Fruit fly (Drosophila melanogaster) whole organism, embryonic: ENCODE results near the gene CG6028.

Experiments used
- Bteb2 ChIP-seq: fragments of 200-800 bp; sonication (Bioruptor generic); optimal IDR thresholded peaks from 2 replicates; lab custom pipeline; 2016; ENCODE audit warnings: missing biosample characterization, missing genetic modification characterization
- CG10274 ChIP-seq: fragments of 200-800 bp; sonication (Bioruptor generic); optimal IDR thresholded peaks from 3 replicates; lab custom pipeline; 2017; ENCODE audit warnings: missing biosample characterization, mild to moderate bottlenecking, missing genetic modification characterization
- CG10431 ChIP-seq: fragments of 200-800 bp; sonication (Bioruptor generic); optimal IDR thresholded peaks from 3 replicates; lab custom pipeline; 2018; ENCODE audit warnings: missing biosample characterization, mild to moderate bottlenecking, missing genetic modification characterization
- CG13296 ChIP-seq: fragments of 200-800 bp; sonication (Bioruptor generic); optimal IDR thresholded peaks from 3 replicates; lab custom pipeline; 2018; ENCODE audit warnings: missing biosample characterization, mild to moderate bottlenecking, missing genetic modification characterization
- CG14667 ChIP-seq: fragments of 200-800 bp; sonication (Bioruptor generic); IDR thresholded peaks from 2 replicates; pipeline ENCODE4 v1.3.6; 2022; ENCODE audit warnings: missing biosample characterization, missing genetic modification characterization
- CG15073 ChIP-seq: fragments of 200-800 bp; sonication (Bioruptor generic); optimal IDR thresholded peaks from 2 replicates; lab custom pipeline; 2016; ENCODE audit warnings: missing biosample characterization, missing genetic modification characterization
- CG17359 ChIP-seq: fragments of 200-800 bp; sonication (Bioruptor generic); optimal IDR thresholded peaks from 3 replicates; lab custom pipeline; 2018; ENCODE audit warnings: missing biosample characterization, mild to moderate bottlenecking, missing genetic modification characterization, moderate library complexity
- CG18764 ChIP-seq: fragments of 200-800 bp; sonication (Bioruptor generic); optimal IDR thresholded peaks from 3 replicates; lab custom pipeline; 2016; ENCODE audit warnings: missing biosample characterization, missing genetic modification characterization
- CG2199 ChIP-seq: fragments of 200-800 bp; sonication (Bioruptor generic); IDR thresholded peaks from 3 replicates; pipeline ENCODE4 v1.3.6; 2022; ENCODE audit warnings: missing biosample characterization, missing genetic modification characterization
- CG2202 ChIP-seq: fragments of 200-800 bp; sonication (Bioruptor generic); optimal IDR thresholded peaks from 2 replicates; lab custom pipeline; 2018; ENCODE audit warnings: missing biosample characterization, mild to moderate bottlenecking, missing genetic modification characterization
- CG2889 ChIP-seq: fragments of 200-800 bp; sonication (Bioruptor generic); IDR thresholded peaks from 3 replicates; pipeline ENCODE4 v1.3.6; 2022; ENCODE audit warnings: missing biosample characterization, missing genetic modification characterization
- CG3847 ChIP-seq: fragments of 200-800 bp; sonication (Bioruptor generic); IDR thresholded peaks from 2 replicates; pipeline ENCODE4 v1.3.6; 2022; ENCODE audit warnings: missing biosample characterization, missing genetic modification characterization
- CG6175 ChIP-seq: fragments of 200-800 bp; sonication (Bioruptor generic); IDR thresholded peaks from 3 replicates; pipeline ENCODE4 v1.3.6; 2022; ENCODE audit warnings: missing biosample characterization, missing genetic modification characterization
- CG9437 ChIP-seq: fragments of 200-800 bp; sonication (Bioruptor generic); optimal IDR thresholded peaks from 2 replicates; lab custom pipeline; 2018; ENCODE audit warnings: missing biosample characterization, mild to moderate bottlenecking, missing genetic modification characterization
- CG9817 ChIP-seq: fragments of 200-800 bp; sonication (Bioruptor generic); optimal IDR thresholded peaks from 2 replicates; lab custom pipeline; 2018; ENCODE audit warnings: missing biosample characterization, mild to moderate bottlenecking, missing genetic modification characterization, moderate library complexity
- CG9932 ChIP-seq: fragments of 200-800 bp; sonication (Bioruptor generic); IDR thresholded peaks from 2 replicates; pipeline ENCODE4 v1.3.6; 2022; ENCODE audit warnings: missing biosample characterization, missing genetic modification characterization
- CoRest ChIP-seq: fragments of 200-800 bp; sonication (Bioruptor generic); optimal IDR thresholded peaks from 3 replicates; lab custom pipeline; 2018; ENCODE audit warnings: missing biosample characterization, mild to moderate bottlenecking, missing genetic modification characterization, moderate library complexity
- E2f1 ChIP-seq: fragments of 200-800 bp; sonication (Bioruptor generic); IDR thresholded peaks from 2 replicates; pipeline ENCODE4 v1.3.6; 2022; ENCODE audit warnings: missing biosample characterization, missing genetic modification characterization
- HLHmδ ChIP-seq: fragments of 200-800 bp; sonication (Bioruptor generic); optimal IDR thresholded peaks from 2 replicates; lab custom pipeline; 2018; ENCODE audit warnings: missing biosample characterization, mild to moderate bottlenecking, missing genetic modification characterization, moderate library complexity
- HmgZ ChIP-seq: fragments of 200-800 bp; sonication (Bioruptor generic); optimal IDR thresholded peaks from 2 replicates; lab custom pipeline; 2018; ENCODE audit warnings: missing biosample characterization, mild to moderate bottlenecking, missing genetic modification characterization
- Lpt ChIP-seq: fragments of >200 bp; optimal IDR thresholded peaks from 2 replicates; lab custom pipeline; 2018; ENCODE audit warnings: missing biosample characterization, missing genetic modification characterization
- Meics ChIP-seq: fragments of 200-800 bp; sonication (Bioruptor generic); optimal IDR thresholded peaks from 2 replicates; lab custom pipeline; 2017; ENCODE audit warnings: missing biosample characterization, mild to moderate bottlenecking, missing genetic modification characterization
- Neu2 ChIP-seq: fragments of 200-800 bp; sonication (Bioruptor generic); optimal IDR thresholded peaks from 3 replicates; lab custom pipeline; 2016; ENCODE audit warnings: missing biosample characterization, missing genetic modification characterization, borderline replicate concordance
- Rx ChIP-seq: fragments of 200-800 bp; sonication (Bioruptor generic); IDR thresholded peaks from 2 replicates; pipeline ENCODE4 v1.3.6; 2022; ENCODE audit warnings: missing biosample characterization, missing genetic modification characterization
- Tbp ChIP-seq: fragments of >200 bp; optimal IDR thresholded peaks from 2 replicates; lab custom pipeline; 2018; ENCODE audit warnings: missing biosample characterization, missing genetic modification characterization
- Xrp1 ChIP-seq: fragments of 200-800 bp; sonication (Bioruptor generic); IDR thresholded peaks from 2 replicates; pipeline ENCODE4 v1.3.6; 2022; ENCODE audit warnings: missing biosample characterization, missing genetic modification characterization
- abd-A ChIP-seq: fragments of 200-800 bp; sonication (Bioruptor generic); optimal IDR thresholded peaks from 3 replicates; lab custom pipeline; 2019; ENCODE audit warnings: missing biosample characterization, mild to moderate bottlenecking, missing genetic modification characterization, moderate library complexity
- bab2 ChIP-seq: fragments of 200-800 bp; sonication (Bioruptor generic); optimal IDR thresholded peaks from 2 replicates; lab custom pipeline; 2016; ENCODE audit warnings: missing biosample characterization, missing genetic modification characterization
- bbx ChIP-seq: fragments of 200-800 bp; sonication (Bioruptor generic); IDR thresholded peaks from 2 replicates; pipeline ENCODE4 v1.3.6; 2022; ENCODE audit warnings: missing biosample characterization, missing genetic modification characterization; ENCODE audit not compliant: partially characterized antibody
- btn ChIP-seq: fragments of 200-800 bp; sonication (Bioruptor generic); optimal IDR thresholded peaks from 2 replicates; lab custom pipeline; 2016; ENCODE audit warnings: missing biosample characterization, missing genetic modification characterization
- cad ChIP-seq: fragments of >200 bp; optimal IDR thresholded peaks from 2 replicates; lab custom pipeline; 2017; ENCODE audit warnings: missing biosample characterization, missing genetic modification characterization
- ci ChIP-seq: fragments of 200-800 bp; sonication (Bioruptor generic); IDR thresholded peaks from 3 replicates; pipeline ENCODE4 v1.3.6; 2022; ENCODE audit warnings: missing biosample characterization, missing genetic modification characterization
- crc ChIP-seq: fragments of 200-800 bp; sonication (Bioruptor generic); optimal IDR thresholded peaks from 2 replicates; lab custom pipeline; 2016; ENCODE audit warnings: missing biosample characterization, missing genetic modification characterization
- cwo ChIP-seq: fragments of 200-800 bp; sonication (Bioruptor generic); optimal IDR thresholded peaks from 3 replicates; lab custom pipeline; 2017; ENCODE audit warnings: missing biosample characterization, missing genetic modification characterization, mild to moderate bottlenecking, moderate library complexity, missing genetic modification reagents
- dimm ChIP-seq: fragments of 200-800 bp; sonication (Bioruptor generic); IDR thresholded peaks from 2 replicates; pipeline ENCODE4 v1.3.6; 2022; ENCODE audit warnings: missing biosample characterization, missing genetic modification characterization
- dm ChIP-seq: fragments of 200-800 bp; sonication (Bioruptor generic); optimal IDR thresholded peaks from 3 replicates; lab custom pipeline; 2016; ENCODE audit warnings: missing biosample characterization, missing genetic modification characterization
- dysf ChIP-seq: fragments of 200-800 bp; sonication (Bioruptor generic); IDR thresholded peaks from 3 replicates; pipeline ENCODE4 v1.3.6; 2022; ENCODE audit warnings: missing biosample characterization, missing genetic modification characterization
- emc ChIP-seq: fragments of 200-800 bp; sonication (Bioruptor generic); optimal IDR thresholded peaks from 2 replicates; lab custom pipeline; 2016; ENCODE audit warnings: missing biosample characterization, missing genetic modification characterization
- ems ChIP-seq: fragments of 200-800 bp; sonication (Bioruptor generic); optimal IDR thresholded peaks from 3 replicates; lab custom pipeline; 2016; ENCODE audit warnings: missing biosample characterization, missing genetic modification characterization
- en ChIP-seq: fragments of 200-800 bp; sonication (Bioruptor generic); optimal IDR thresholded peaks from 2 replicates; lab custom pipeline; 2016; ENCODE audit warnings: missing biosample characterization, missing genetic modification characterization
- fru ChIP-seq: fragments of >200 bp; optimal IDR thresholded peaks from 2 replicates; lab custom pipeline; 2017
- gfzf ChIP-seq: fragments of 200-800 bp; sonication (Bioruptor generic); optimal IDR thresholded peaks from 2 replicates; lab custom pipeline; 2016; ENCODE audit warnings: missing biosample characterization, mild to moderate bottlenecking, missing genetic modification characterization, moderate library complexity
- gt ChIP-seq: fragments of 200-800 bp; sonication (Bioruptor generic); IDR thresholded peaks from 2 replicates; pipeline ENCODE4 v1.3.6; 2022; ENCODE audit warnings: missing biosample characterization, missing genetic modification characterization
- kah ChIP-seq: fragments of 200-800 bp; sonication (Bioruptor generic); optimal IDR thresholded peaks from 2 replicates; lab custom pipeline; 2018; ENCODE audit warnings: missing biosample characterization, mild to moderate bottlenecking, missing genetic modification characterization
- lilli ChIP-seq: fragments of 200-800 bp; sonication (Bioruptor generic); optimal IDR thresholded peaks from 3 replicates; lab custom pipeline; 2016; ENCODE audit warnings: missing biosample characterization, missing genetic modification characterization
- maf-S ChIP-seq: fragments of 200-800 bp; sonication (Bioruptor generic); optimal IDR thresholded peaks from 2 replicates; lab custom pipeline; 2016; ENCODE audit warnings: missing biosample characterization, missing genetic modification characterization
- mld ChIP-seq: fragments of 200-800 bp; sonication (Bioruptor generic); IDR thresholded peaks from 3 replicates; pipeline ENCODE4 v1.3.6; 2022; ENCODE audit warnings: missing biosample characterization, missing genetic modification characterization; ENCODE audit not compliant: partially characterized antibody
- nom ChIP-seq: fragments of 200-800 bp; sonication (Bioruptor generic); optimal IDR thresholded peaks from 2 replicates; lab custom pipeline; 2017; ENCODE audit warnings: missing biosample characterization, missing genetic modification characterization, mild to moderate bottlenecking, moderate library complexity, missing genetic modification reagents
- pnt ChIP-seq: fragments of 200-800 bp; sonication (Bioruptor generic); optimal IDR thresholded peaks from 3 replicates; lab custom pipeline; 2016; ENCODE audit warnings: missing biosample characterization, missing genetic modification characterization
- sens-2 ChIP-seq: fragments of 200-800 bp; sonication (Bioruptor generic); IDR thresholded peaks from 2 replicates; pipeline ENCODE4 v1.3.6; 2022; ENCODE audit warnings: missing biosample characterization, missing genetic modification characterization
- tna ChIP-seq: fragments of 200-800 bp; sonication (Bioruptor generic); IDR thresholded peaks from 2 replicates; pipeline ENCODE4 v1.3.6; 2022; ENCODE audit warnings: missing biosample characterization, missing genetic modification characterization; ENCODE audit not compliant: partially characterized antibody
- wek ChIP-seq: fragments of 200-800 bp; sonication (Bioruptor generic); optimal IDR thresholded peaks from 3 replicates; lab custom pipeline; 2018; ENCODE audit warnings: missing biosample characterization, mild to moderate bottlenecking, missing genetic modification characterization, moderate library complexity

The CG6028 gene

dm6 chr3R:22023041-22023626 is 2.2 kb downstream of the CG6028 start, which contains the start of the genes Mitofilin and mRpL35 (continued):
- TF ChIP-seq CG17359, result no peak
- no peak for TF ChIP-seq en (GFP tag; lab: Kevin White, UChicago)
- TF ChIP-seq mld, result no peak
- TF ChIP-seq maf-S, result peak; percentile 31
- no peak for TF ChIP-seq crc (GFP tag; lab: Kevin White, UChicago)
- TF ChIP-seq Tbp (GFP tag; lab: Kevin White, UChicago), result no peak
- TF ChIP-seq CG14667 (GFP tag; lab: Robert Waterston, UW), result no peak
- TF ChIP-seq CG3847, result no peak
- TF ChIP-seq ci (GFP tag; lab: Robert Waterston, UW), result no peak
- no peak for TF ChIP-seq btn
- TF ChIP-seq dysf (GFP tag; lab: Robert Waterston, UW), result peak; percentile 23; the same call in 1 of the 3 replicates
- TF ChIP-seq CG9932 (GFP tag; lab: Robert Waterston, UW), result peak; percentile 61
- TF ChIP-seq CG6175 (GFP tag; lab: Robert Waterston, UW), result no peak
- no peak for TF ChIP-seq pnt (GFP tag; lab: Kevin White, UChicago)
- TF ChIP-seq lilli (GFP tag; lab: Kevin White, UChicago), result peak; percentile 52
- peak; percentile 28 for TF ChIP-seq Meics (GFP tag; lab: Kevin White, UChicago)
- TF ChIP-seq kah, result no peak
- no peak for TF ChIP-seq CG13296 (GFP tag; lab: Kevin White, UChicago)
- no peak for TF ChIP-seq CG15073 (GFP tag; lab: Kevin White, UChicago)
- no peak for TF ChIP-seq ems (GFP tag; lab: Kevin White, UChicago)
- no peak for TF ChIP-seq Lpt (GFP tag; lab: Kevin White, UChicago)
- no peak for TF ChIP-seq CG10274
- no peak for TF ChIP-seq Neu2 (GFP tag; lab: Kevin White, UChicago)
- TF ChIP-seq sens-2, result no peak
- TF ChIP-seq Bteb2 (GFP tag; lab: Kevin White, UChicago), result no peak
- TF ChIP-seq tna (GFP tag; lab: Robert Waterston, UW), result no peak
- peak; percentile 99 for TF ChIP-seq CG9437 (GFP tag; lab: Kevin White, UChicago)
- TF ChIP-seq CG2199 (GFP tag; lab: Robert Waterston, UW), result no peak
- no peak for TF ChIP-seq CG10431 (GFP tag; lab: Kevin White, UChicago)
- TF ChIP-seq HmgZ (tag; lab: Kevin White, UChicago), result peak; percentile 9
- TF ChIP-seq cad (GFP tag; lab: Kevin White, UChicago), result no peak
- TF ChIP-seq Rx (GFP tag; lab: Robert Waterston, UW), result no peak
- TF ChIP-seq E2f1 (GFP tag; lab: Robert Waterston, UW), result no peak
- TF ChIP-seq dimm (GFP tag; lab: Robert Waterston, UW), result no peak
- TF ChIP-seq CG2889, result no peak; the same call in 2 of the 3 replicates
- TF ChIP-seq HLHmδ (GFP tag; lab: Kevin White, UChicago), result no peak
- TF ChIP-seq CG18764 (GFP tag; lab: Kevin White, UChicago), result no peak
- peak; percentile 67 for TF ChIP-seq CoRest (tag; lab: Kevin White, UChicago)
- no peak for TF ChIP-seq abd-A (tag; lab: Kevin White, UChicago)
- no peak for TF ChIP-seq bab2 (GFP tag; lab: Kevin White, UChicago)
- TF ChIP-seq gfzf (GFP tag; lab: Kevin White, UChicago), result peak; percentile 7
- no peak for TF ChIP-seq cwo (GFP tag; lab: Kevin White, UChicago)
- TF ChIP-seq wek (GFP tag; lab: Kevin White, UChicago), result no peak
- peak; percentile 52 for TF ChIP-seq CG9817 (tag; lab: Kevin White, UChicago)
- TF ChIP-seq dm (GFP tag; lab: Kevin White, UChicago), result peak; percentile 50
- no peak for TF ChIP-seq fru (lab: Kevin White, UChicago)
- TF ChIP-seq Xrp1, result no peak
- TF ChIP-seq nom, result no peak
- TF ChIP-seq emc, result no peak
- peak; percentile 53 for TF ChIP-seq bbx (GFP tag; lab: Robert Waterston, UW)
- no peak for TF ChIP-seq CG2202 (tag; lab: Kevin White, UChicago)
- no peak for TF ChIP-seq gt (GFP tag; lab: Robert Waterston, UW)
